Fruit fly (Drosophila melanogaster) whole organism: Measurements from ENCODE around the gene CG34429.

Experiments
- CG8478 ChIP-seq: fragments of >200 bp; optimal IDR thresholded peaks from 2 replicates; lab custom pipeline; 2018; ENCODE audit warnings: inconsistent platforms
- EcR ChIP-seq, 2 experiments: fragments of >200 bp; optimal IDR thresholded peaks; 2 replicates each; lab custom pipeline; 2017; ENCODE audit warnings: missing biosample characterization in 2 of 2, missing genetic modification characterization in 2 of 2, missing genetic modification reagents in 2 of 2
- pan ChIP-seq: fragments of >200 bp; optimal IDR thresholded peaks from 2 replicates; lab custom pipeline; 2017
- psq ChIP-seq: fragments of >200 bp; optimal IDR thresholded peaks from 2 replicates; lab custom pipeline; 2017

- TF ChIP-seq pan (lab: Kevin White, UChicago) (no peak), psq (lab: Kevin White, UChicago) (no peak), EcR (GFP tag; optimal IDR thresholded peaks at IDR 0.05; lab: Kevin White, UChicago) (no peak), CG8478 (lab: Kevin White, UChicago) (no peak)
Measured at dm6 chr3L:13027333-13027732, 35.5 kb upstream of the CG34429 start.
